Worm (Caenorhabditis elegans) whole organism, young adult: ENCODE data around the gene gbas-1.
"Not testable (repeated sequence)": the region's sequence is repeated elsewhere in the genome, so short reads cannot be mapped to it uniquely, and the experiment has no call there.

Source experiments
- B0019.2 ChIP-seq: fragments of 200-800 bp; sonication (Bioruptor generic); conservative IDR thresholded peaks from 2 replicates; pipeline ENCODE4 v1.3.6; 2022; ENCODE audit warnings: missing genetic modification reagents, missing genetic modification characterization, missing compliant biosample characterization
- B0035.1 ChIP-seq: sonication (generic microtip); optimal IDR thresholded peaks from 2 replicates; lab custom pipeline; 2016; ENCODE audit warnings: missing genetic modification characterization, mild to moderate bottlenecking, missing compliant biosample characterization, missing genotype, missing genetic modification reagents
- B0336.3 ChIP-seq: fragments of 200-800 bp; sonication (Bioruptor generic); IDR thresholded peaks from 2 replicates; pipeline ENCODE4 v1.3.6; 2022; ENCODE audit warnings: missing genetic modification characterization, missing compliant biosample characterization
- C06A6.2 ChIP-seq: fragments of 200-800 bp; sonication (Bioruptor generic); conservative IDR thresholded peaks from 2 replicates; pipeline ENCODE4 v1.3.6; 2022; ENCODE audit warnings: missing genetic modification characterization, missing compliant biosample characterization
- F10E7.11 ChIP-seq: sonication (generic microtip); optimal IDR thresholded peaks from 2 replicates; lab custom pipeline; 2017; ENCODE audit warnings: mild to moderate bottlenecking, missing genetic modification characterization, moderate library complexity, missing compliant biosample characterization
- F33H1.4 ChIP-seq: fragments of 200-800 bp; sonication (Bioruptor generic); IDR thresholded peaks from 2 replicates; pipeline ENCODE4 v1.3.6; 2022; ENCODE audit warnings: missing genetic modification reagents, missing genetic modification characterization, missing compliant biosample characterization
- F37B4.10 ChIP-seq: fragments of 200-800 bp; sonication (Bioruptor generic); IDR thresholded peaks from 2 replicates; pipeline ENCODE4 v1.3.6; 2022; ENCODE audit warnings: missing genetic modification characterization, missing compliant biosample characterization
- F57A8.1 ChIP-seq: fragments of 200-800 bp; sonication (Bioruptor generic); optimal IDR thresholded peaks from 2 replicates; lab custom pipeline; 2018; ENCODE audit warnings: mild to moderate bottlenecking, missing genetic modification characterization, moderate library complexity, missing compliant biosample characterization
- F57C9.4 ChIP-seq: sonication (generic microtip); optimal IDR thresholded peaks from 2 replicates; lab custom pipeline; 2017; ENCODE audit warnings: mild to moderate bottlenecking, missing genetic modification characterization, missing compliant biosample characterization
- K12H6.12 ChIP-seq: fragments of 200-800 bp; sonication (Bioruptor generic); optimal IDR thresholded peaks from 2 replicates; lab custom pipeline; 2018; ENCODE audit warnings: mild to moderate bottlenecking, missing genetic modification characterization, missing compliant biosample characterization
- Y53F4B.3 ChIP-seq: fragments of 200-800 bp; sonication (Bioruptor generic); IDR thresholded peaks from 2 replicates; pipeline ENCODE4 v1.3.6; 2022; ENCODE audit warnings: missing genetic modification reagents, missing genetic modification characterization, missing compliant biosample characterization
- Y53G8AR.9 ChIP-seq: fragments of 200-800 bp; sonication (Bioruptor generic); conservative IDR thresholded peaks from 2 replicates; pipeline ENCODE4 v1.3.6; 2022; ENCODE audit warnings: missing genetic modification reagents, missing genetic modification characterization, missing compliant biosample characterization
- ZK185.1 ChIP-seq: sonication (generic microtip); optimal IDR thresholded peaks from 2 replicates; lab custom pipeline; 2016; ENCODE audit warnings: mild to moderate bottlenecking, missing genetic modification characterization, missing compliant biosample characterization; ENCODE audit not compliant: poor library complexity, severe bottlenecking
- ama-1 ChIP-seq, 3 experiments: fragments of 150-350 bp in 1 of 3; sonication (generic microtip) in 2 of 3; optimal IDR thresholded peaks; 2 replicates each; lab custom pipeline; 2014 to 2018; ENCODE audit warnings: missing biosample characterization in 2 of 3, missing genetic modification characterization in 2 of 3, missing genetic modification reagents in 2 of 3
- aptf-2 ChIP-seq: fragments of 200-800 bp; sonication (Bioruptor generic); conservative IDR thresholded peaks from 2 replicates; pipeline ENCODE4 v1.3.6; 2022; ENCODE audit warnings: missing genetic modification reagents, missing genetic modification characterization, missing compliant biosample characterization
- atf-7 ChIP-seq: sonication (generic microtip); optimal IDR thresholded peaks from 2 replicates; lab custom pipeline; 2017; ENCODE audit warnings: mild to moderate bottlenecking, missing genetic modification characterization, missing compliant biosample characterization
- attf-6 ChIP-seq: fragments of 200-800 bp; sonication (Bioruptor generic); IDR thresholded peaks from 2 replicates; pipeline ENCODE4 v1.3.6; 2022; ENCODE audit warnings: missing genetic modification reagents, missing genetic modification characterization, missing compliant biosample characterization
- bed-2 ChIP-seq: fragments of 200-800 bp; sonication (Bioruptor generic); IDR thresholded peaks from 2 replicates; pipeline ENCODE4 v1.3.6; 2022; ENCODE audit warnings: missing genetic modification reagents, missing genetic modification characterization, missing compliant biosample characterization
- ceh-100 ChIP-seq: fragments of 200-800 bp; sonication (Bioruptor generic); IDR thresholded peaks from 2 replicates; pipeline ENCODE4 v1.3.6; 2022; ENCODE audit warnings: missing genetic modification reagents, missing genetic modification characterization, missing compliant biosample characterization
- ceh-27 ChIP-seq: fragments of 200-800 bp; sonication (Bioruptor generic); optimal IDR thresholded peaks from 2 replicates; lab custom pipeline; 2018; ENCODE audit warnings: mild to moderate bottlenecking, missing genetic modification characterization, moderate library complexity, missing compliant biosample characterization
- ceh-40 ChIP-seq: fragments of 200-800 bp; sonication (Bioruptor generic); IDR thresholded peaks from 2 replicates; pipeline ENCODE4 v1.3.6; 2022; ENCODE audit warnings: missing genetic modification characterization, missing compliant biosample characterization
- ceh-91 ChIP-seq: fragments of 200-800 bp; sonication (Bioruptor generic); IDR thresholded peaks from 2 replicates; pipeline ENCODE4 v1.3.6; 2022; ENCODE audit warnings: missing genetic modification reagents, missing genetic modification characterization, missing compliant biosample characterization
- chd-7 ChIP-seq: sonication (generic microtip); optimal IDR thresholded peaks from 2 replicates; lab custom pipeline; 2016; ENCODE audit warnings: mild to moderate bottlenecking, missing genetic modification characterization, moderate library complexity, missing compliant biosample characterization
- dox-1 ChIP-seq: fragments of 200-800 bp; sonication (Bioruptor generic); IDR thresholded peaks from 2 replicates; pipeline ENCODE4 v1.3.6; 2022; ENCODE audit warnings: missing genetic modification reagents, missing genetic modification characterization, missing compliant biosample characterization
- egrh-3 ChIP-seq: fragments of 200-800 bp; sonication (Bioruptor generic); IDR thresholded peaks from 2 replicates; pipeline ENCODE4 v1.3.6; 2022; ENCODE audit warnings: missing genetic modification reagents, missing genetic modification characterization, missing compliant biosample characterization
- ekl-4 ChIP-seq: fragments of 200-800 bp; sonication (Bioruptor generic); IDR thresholded peaks from 2 replicates; pipeline ENCODE4 v1.3.6; 2022; ENCODE audit warnings: missing genetic modification reagents, missing genetic modification characterization, missing compliant biosample characterization
- ets-4 ChIP-seq: fragments of 200-800 bp; sonication (Bioruptor generic); optimal IDR thresholded peaks from 2 replicates; lab custom pipeline; 2018; ENCODE audit warnings: mild to moderate bottlenecking, missing genetic modification characterization, missing compliant biosample characterization
- gei-17 ChIP-seq: fragments of 200-800 bp; sonication (Bioruptor generic); optimal IDR thresholded peaks from 2 replicates; lab custom pipeline; 2018; ENCODE audit warnings: mild to moderate bottlenecking, missing genetic modification characterization, missing compliant biosample characterization
- hlh-26 ChIP-seq: fragments of 200-800 bp; sonication (Bioruptor generic); conservative IDR thresholded peaks from 2 replicates; pipeline ENCODE4 v1.3.6; 2022; ENCODE audit warnings: missing genetic modification reagents, missing genetic modification characterization, missing compliant biosample characterization
- lin-26 ChIP-seq: fragments of 200-800 bp; sonication (Bioruptor generic); IDR thresholded peaks from 2 replicates; pipeline ENCODE4 v1.3.6; 2022; ENCODE audit warnings: missing genetic modification reagents, missing genetic modification characterization, missing compliant biosample characterization
- lin-54 ChIP-seq: fragments of 200-800 bp; sonication (Bioruptor generic); optimal IDR thresholded peaks from 2 replicates; lab custom pipeline; 2018; ENCODE audit warnings: mild to moderate bottlenecking, missing genetic modification characterization, missing compliant biosample characterization
- madf-6 ChIP-seq: fragments of 200-800 bp; sonication (Bioruptor generic); IDR thresholded peaks from 2 replicates; pipeline ENCODE4 v1.3.6; 2022; ENCODE audit warnings: missing genetic modification reagents, missing genetic modification characterization, missing compliant biosample characterization
- mcd-1 ChIP-seq: fragments of 200-800 bp; sonication (Bioruptor generic); IDR thresholded peaks from 2 replicates; pipeline ENCODE4 v1.3.6; 2022; ENCODE audit warnings: missing genetic modification reagents, missing genetic modification characterization, missing compliant biosample characterization
- nfya-1 ChIP-seq: sonication (generic microtip); optimal IDR thresholded peaks from 2 replicates; lab custom pipeline; 2017; ENCODE audit warnings: antibody characterized with exemption, missing compliant biosample characterization, missing genetic modification characterization, borderline replicate concordance; ENCODE audit not compliant: insufficient read depth
- nhr-120 ChIP-seq: fragments of 200-800 bp; sonication (Bioruptor generic); IDR thresholded peaks from 2 replicates; pipeline ENCODE4 v1.3.6; 2022; ENCODE audit warnings: missing genetic modification characterization, missing compliant biosample characterization
- nhr-179 ChIP-seq: sonication (generic microtip); optimal IDR thresholded peaks from 2 replicates; lab custom pipeline; 2016; ENCODE audit warnings: mild to moderate bottlenecking, missing genetic modification characterization, missing compliant biosample characterization
- pha-4 ChIP-seq: fragments of 150-350 bp; sonication (generic microtip); optimal IDR thresholded peaks from 2 replicates; lab custom pipeline; 2014; ENCODE audit warnings: missing biosample characterization, missing genetic modification reagents, missing genetic modification characterization
- rec-8 ChIP-seq, 2 experiments: sonication (generic microtip); optimal IDR thresholded peaks; 2 replicates each; lab custom pipeline; 2016; ENCODE audit warnings: mild to moderate bottlenecking in 2 of 2, missing genetic modification characterization in 2 of 2, missing genetic modification reagents in 2 of 2, missing genotype in 2 of 2, missing biosample characterization in 1 of 2, missing compliant biosample characterization in 1 of 2, moderate library complexity in 1 of 2
- repo-1 ChIP-seq: sonication (generic microtip); optimal IDR thresholded peaks from 2 replicates; lab custom pipeline; 2017; ENCODE audit warnings: mild to moderate bottlenecking, missing genetic modification characterization, missing compliant biosample characterization
- sea-2 ChIP-seq: fragments of 200-800 bp; sonication (Bioruptor generic); IDR thresholded peaks from 2 replicates; pipeline ENCODE4 v1.3.6; 2022; ENCODE audit warnings: missing genetic modification characterization, missing compliant biosample characterization
- sptf-2 ChIP-seq: fragments of 200-800 bp; sonication (Bioruptor generic); optimal IDR thresholded peaks from 2 replicates; lab custom pipeline; 2018; ENCODE audit warnings: mild to moderate bottlenecking, missing genetic modification characterization, missing compliant biosample characterization
- zfh-2 ChIP-seq: fragments of 200-800 bp; sonication (Bioruptor generic); conservative IDR thresholded peaks from 2 replicates; pipeline ENCODE4 v1.3.6; 2022; ENCODE audit warnings: missing genetic modification reagents, missing genetic modification characterization, missing compliant biosample characterization
- ztf-18 ChIP-seq: sonication (generic microtip); optimal IDR thresholded peaks from 2 replicates; lab custom pipeline; 2016; ENCODE audit warnings: missing genotype, mild to moderate bottlenecking, missing genetic modification characterization, missing compliant biosample characterization
- ztf-25 ChIP-seq: fragments of 200-800 bp; sonication (Bioruptor generic); IDR thresholded peaks from 2 replicates; pipeline ENCODE4 v1.3.6; 2022; ENCODE audit warnings: missing genetic modification reagents, missing genetic modification characterization, missing compliant biosample characterization

Gene gbas-1

ce11 chrII:2553030-2553429, 48.4 kb downstream of the gbas-1 start:
- TF ChIP-seq B0035.1 (tag; lab: Kevin White, UChicago) (no peak), chd-7 (tag; lab: Kevin White, UChicago) (no peak), Y53F4B.3 (no peak), repo-1 (tag; lab: Kevin White, UChicago) (no peak), nhr-120 (GFP tag; lab: Robert Waterston, UW) (no peak), pha-4 (tag; lab: Kevin White, UChicago) (no peak), ZK185.1 (tag; lab: Kevin White, UChicago) (no peak), gei-17 (GFP tag; lab: Kevin White, UChicago) (no peak), ets-4 (GFP tag; lab: Kevin White, UChicago) (no peak), Y53G8AR.9 (GFP tag; lab: Robert Waterston, UW) (no peak), ztf-18 (no peak), sptf-2 (no peak), nhr-179 (tag; lab: Kevin White, UChicago) (no peak), F10E7.11 (tag; lab: Kevin White, UChicago) (no peak), ekl-4 (GFP tag; lab: Robert Waterston, UW) (no peak), lin-54 (GFP tag; lab: Kevin White, UChicago) (no peak), F33H1.4 (GFP tag; lab: Robert Waterston, UW) (no peak), aptf-2 (GFP tag; lab: Robert Waterston, UW) (no peak), C06A6.2 (GFP tag; lab: Robert Waterston, UW) (no peak)

ce11 chrII:2553662-2554061, 49.0 kb downstream of the gbas-1 start, which contains the start of gene K02F6.1:
Gene K02F6.1, plus strand, starts transcription at chrII:2553962.
- not testable (repeated sequence) for TF ChIP-seq B0336.3, B0019.2, Y53G8AR.9 (GFP tag; lab: Robert Waterston, UW)

- TF ChIP-seq ztf-25, result 0 out of 2 replicates have a peak, but pooled peaks have one; percentile 42
- TF ChIP-seq madf-6 (GFP tag; lab: Robert Waterston, UW), result peak; percentile 43; the same call in 1 of the 2 replicates
- TF ChIP-seq attf-6 (GFP tag; lab: Robert Waterston, UW), result peak; percentile 78; the same call in 1 of the 2 replicates
- peak; percentile 26; the same call in 1 of the 2 replicates for TF ChIP-seq mcd-1 (GFP tag; lab: Robert Waterston, UW)
- TF ChIP-seq dox-1 (GFP tag; lab: Robert Waterston, UW), result peak; percentile 34; the same call in 1 of the 2 replicates
- TF ChIP-seq zfh-2, result peak; percentile 75; the same call in 1 of the 2 replicates
- peak; percentile 93; the same call in 1 of the 2 replicates for TF ChIP-seq egrh-3 (GFP tag; lab: Robert Waterston, UW)
- TF ChIP-seq lin-26, result peak; percentile 97
- 0 out of 2 replicates have a peak, but pooled peaks have one; percentile 60 for TF ChIP-seq sea-2 (GFP tag; lab: Robert Waterston, UW)
- TF ChIP-seq, all 124 proteins: peak for 9; not testable (repeated sequence) for 115
These were observed 51.7 kb downstream of the gbas-1 start for ce11 chrII:2556388-2556787.

- TF ChIP-seq Y53F4B.3 (no peak), F57A8.1 (GFP tag; lab: Kevin White, UChicago) (no peak), ceh-91 (GFP tag; lab: Robert Waterston, UW) (no peak), ceh-40 (GFP tag; lab: Robert Waterston, UW) (no peak), K12H6.12 (tag; lab: Kevin White, UChicago) (no peak), rec-8 (tag; optimal IDR thresholded peaks at IDR 0.05; lab: Kevin White, UChicago) (no peak), F10E7.11 (tag; lab: Kevin White, UChicago) (no peak), attf-6 (GFP tag; lab: Robert Waterston, UW) (no peak), nfya-1 (tag; lab: Kevin White, UChicago) (no peak), ama-1 (optimal IDR thresholded peaks at IDR 0.05; lab: Kevin White, UChicago) (no peak), ama-1 (GFP tag; optimal IDR thresholded peaks at IDR 0.05; lab: Kevin White, UChicago) (no peak), ceh-100 (GFP tag; lab: Robert Waterston, UW) (no peak), hlh-26 (GFP tag; lab: Robert Waterston, UW) (no peak), atf-7 (tag; lab: Kevin White, UChicago) (no peak), bed-2 (GFP tag; lab: Robert Waterston, UW) (no peak), F37B4.10 (GFP tag; lab: Robert Waterston, UW) (no peak), F57C9.4 (no peak), ceh-27 (GFP tag; lab: Kevin White, UChicago) (no peak)
These were observed 59.3 kb downstream of the gbas-1 start, which contains the start of gene nep-18 for ce11 chrII:2563973-2564372. Gene nep-18, minus strand, starts transcription at chrII:2564073.
